Worm (Caenorhabditis elegans): ENCODE measurements around the gene R11.4.
A peak's percentile ranks its signal among the peaks of the same experiment; 100 is the strongest.
"Not testable (repeated sequence)": the region's sequence is repeated elsewhere in the genome, so short reads cannot be mapped to it uniquely, and the experiment has no call there.

The R11.4 gene

DNA sequence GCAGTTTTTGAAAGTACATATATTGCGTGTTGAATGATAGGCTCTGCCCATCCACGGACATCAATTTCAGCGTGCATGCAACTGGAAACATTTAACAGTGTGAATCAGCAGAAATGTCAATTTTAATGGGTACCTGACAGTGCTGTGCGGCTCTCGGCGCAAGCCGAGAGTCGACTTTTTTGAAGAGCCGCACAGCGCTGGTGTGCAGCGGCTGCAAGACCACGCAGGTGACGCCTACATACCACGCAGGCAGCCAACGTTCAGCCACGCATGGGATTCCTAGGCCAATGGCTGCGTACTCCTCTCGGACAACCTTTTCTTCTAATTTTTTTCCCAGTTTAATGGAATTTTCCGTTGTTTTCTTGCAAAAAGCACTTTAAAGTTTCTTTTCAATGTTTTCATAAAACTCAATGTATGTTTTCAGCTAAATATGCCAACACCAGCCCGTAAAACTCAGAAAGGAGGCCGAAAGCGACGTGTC lies 34.4 kb upstream of the R11.4 start, which contains the start of gene W10G6.1:
W10G6.1 (plus strand) TSS at position 431 of the 481 bp plus-strand sequence.
- no peak for TF ChIP-seq nhr-28 (tag; optimal IDR thresholded peaks at IDR 0.05)
- no peak for TF ChIP-seq flh-1 (GFP tag; optimal IDR thresholded peaks at IDR 0.05)
- TF ChIP-seq nhr-237 (tag; optimal IDR thresholded peaks at IDR 0.05) = no peak
- TF ChIP-seq sem-2 (GFP tag; optimal IDR thresholded peaks at IDR 0.05) = no peak
- no peak for TF ChIP-seq snpc-4 (tag; optimal IDR thresholded peaks at IDR 0.05)
- no peak for TF ChIP-seq hlh-1 (tag; optimal IDR thresholded peaks at IDR 0.05)
- no peak for TF ChIP-seq drap-1 (GFP tag; optimal IDR thresholded peaks at IDR 0.05)

DNA sequence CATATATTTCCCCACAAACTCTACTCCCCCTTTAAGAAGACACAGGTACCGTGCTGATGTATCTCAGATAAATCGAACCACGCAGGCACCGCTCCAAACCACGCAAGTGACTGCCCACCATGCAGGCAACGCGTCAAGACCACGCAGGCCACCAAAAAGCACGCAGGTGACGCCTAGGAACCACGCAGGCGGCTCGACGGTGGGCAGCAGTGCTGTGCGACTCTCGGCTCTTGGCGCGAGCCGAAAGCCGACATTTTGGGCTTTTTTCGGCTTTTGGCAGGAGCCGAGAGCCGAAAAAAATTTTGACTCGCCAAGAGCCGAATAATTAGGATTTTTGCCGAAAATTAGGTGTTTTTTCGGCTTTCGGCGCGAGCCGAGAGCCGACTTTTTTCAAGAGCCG lies 32.7 kb upstream of the R11.4 start:
- TF ChIP-seq nhr-76 (tag; optimal IDR thresholded peaks at IDR 0.05) = no peak
- TF ChIP-seq sem-2 (GFP tag; optimal IDR thresholded peaks at IDR 0.05) = no peak
- no peak for TF ChIP-seq unc-62 (GFP tag; optimal IDR thresholded peaks at IDR 0.05)
- no peak for TF ChIP-seq lin-13 (tag; optimal IDR thresholded peaks at IDR 0.05)
- TF ChIP-seq tbx-8 (GFP tag; optimal IDR thresholded peaks at IDR 0.05) = no peak
- no peak for TF ChIP-seq unc-39 (tag; optimal IDR thresholded peaks at IDR 0.05)
- TF ChIP-seq nhr-2 (tag; optimal IDR thresholded peaks at IDR 0.05) = no peak
- no peak for TF ChIP-seq elt-1 (tag; optimal IDR thresholded peaks at IDR 0.05; ENCODE audit: borderline replicate concordance, insufficient read depth)
- TF ChIP-seq zip-8 (tag; optimal IDR thresholded peaks at IDR 0.05) = no peak
- no peak for TF ChIP-seq pha-4 (tag; optimal IDR thresholded peaks at IDR 0.05)
- no peak for TF ChIP-seq blmp-1 (tag; optimal IDR thresholded peaks at IDR 0.05)
- no peak for TF ChIP-seq ceh-39 (tag; optimal IDR thresholded peaks at IDR 0.05)
- no peak for TF ChIP-seq ztf-11 (tag; optimal IDR thresholded peaks at IDR 0.05)

DNA sequence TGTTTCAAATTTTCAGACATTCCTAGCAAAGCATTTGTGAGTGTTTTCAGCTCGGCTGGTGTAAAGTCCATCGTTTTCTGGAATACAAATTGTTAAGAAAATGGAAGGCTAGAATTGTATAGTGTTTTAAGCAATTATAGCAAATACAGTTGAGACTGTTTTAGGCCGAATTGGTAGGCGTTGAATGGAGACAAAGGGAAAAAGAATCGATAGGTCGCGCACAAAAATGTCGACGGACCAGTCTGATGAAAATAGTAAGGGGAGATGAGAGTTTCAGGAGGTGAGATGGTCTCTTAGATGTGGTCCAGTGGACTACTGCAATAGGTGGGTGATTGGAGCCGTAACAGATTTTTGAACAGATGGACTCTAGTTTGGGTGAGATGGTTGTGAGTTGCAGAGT lies 30.2 kb upstream of the R11.4 start:
- TF ChIP-seq pha-4 (tag; optimal IDR thresholded peaks at IDR 0.05) = no peak
- peak; percentile 92 for TF ChIP-seq ceh-39 (tag; optimal IDR thresholded peaks at IDR 0.05)

ce11 chrX:16228622-16229021 lies 18.2 kb upstream of the R11.4 start, which contains the start of gene F23A7.5:
Gene F23A7.5, plus strand, starts transcription at chrX:16228922.
- no peak for TF ChIP-seq lsy-2 (tag; optimal IDR thresholded peaks at IDR 0.05)
- TF ChIP-seq sptf-1 (tag; optimal IDR thresholded peaks at IDR 0.05) = no peak
- no peak for TF ChIP-seq lin-32 (GFP tag; optimal IDR thresholded peaks at IDR 0.05)
- TF ChIP-seq nhr-28 (tag; optimal IDR thresholded peaks at IDR 0.05) = no peak
- TF ChIP-seq unc-39 (tag; optimal IDR thresholded peaks at IDR 0.05) = no peak
- TF ChIP-seq mep-1 (tag; optimal IDR thresholded peaks at IDR 0.05) = no peak
- TF ChIP-seq hlh-1 (tag; optimal IDR thresholded peaks at IDR 0.05) = no peak
- no peak for TF ChIP-seq sem-2 (GFP tag; optimal IDR thresholded peaks at IDR 0.05)
- no peak for TF ChIP-seq unc-120 (tag; optimal IDR thresholded peaks at IDR 0.05; ENCODE audit: poor library complexity, severe bottlenecking)
- no peak for TF ChIP-seq cnd-1 (tag; optimal IDR thresholded peaks at IDR 0.05)
- no peak for TF ChIP-seq elt-3 (tag; optimal IDR thresholded peaks at IDR 0.05)
- no peak for TF ChIP-seq ces-1 (GFP tag; optimal IDR thresholded peaks at IDR 0.05)
- TF ChIP-seq M03D4.4 (tag; optimal IDR thresholded peaks at IDR 0.05) = no peak
- no peak for TF ChIP-seq nhr-2 (tag; optimal IDR thresholded peaks at IDR 0.05)
- TF ChIP-seq nhr-12 (tag; optimal IDR thresholded peaks at IDR 0.05) = no peak
- no peak for TF ChIP-seq ham-2 (GFP tag; optimal IDR thresholded peaks at IDR 0.05)
- no peak for TF ChIP-seq lin-13 (tag; optimal IDR thresholded peaks at IDR 0.05)

DNA sequence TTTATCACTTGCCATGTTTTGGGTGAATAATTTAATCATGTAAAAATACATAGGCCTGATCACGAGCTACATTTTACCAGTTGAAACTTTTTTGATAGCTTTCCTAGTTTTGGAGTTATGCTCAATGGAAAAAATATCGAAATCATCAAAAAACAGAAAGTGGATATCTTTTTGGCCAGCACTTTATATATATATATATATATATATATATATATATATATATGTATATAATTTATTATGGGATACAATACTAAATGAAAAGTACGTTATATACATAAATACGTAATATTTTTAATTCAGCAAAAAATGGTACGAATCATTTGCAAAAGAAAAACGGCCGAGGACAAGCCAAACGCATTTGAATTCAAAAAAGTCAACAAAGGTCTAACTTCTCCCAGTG lies 9.3 kb upstream of the R11.4 start, which contains the start of gene F23A7.3:
F23A7.3 (plus strand) TSS at position 301 of the 400 bp plus-strand sequence.
- TF ChIP-seq unc-39 (tag; optimal IDR thresholded peaks at IDR 0.05); lin-32 (GFP tag; optimal IDR thresholded peaks at IDR 0.05); M03D4.4 (tag; optimal IDR thresholded peaks at IDR 0.05): not testable (repeated sequence)

- TF ChIP-seq ceh-83 (GFP tag; optimal IDR thresholded peaks at IDR 0.05) = no peak
- no peak for TF ChIP-seq nhr-28 (tag; optimal IDR thresholded peaks at IDR 0.05)
- no peak for TF ChIP-seq unc-62 (GFP tag; optimal IDR thresholded peaks at IDR 0.05)
- no peak for TF ChIP-seq elt-1 (tag; optimal IDR thresholded peaks at IDR 0.05; ENCODE audit: borderline replicate concordance, insufficient read depth)
- no peak for TF ChIP-seq hlh-1 (tag; optimal IDR thresholded peaks at IDR 0.05)
- no peak for TF ChIP-seq mab-5 (tag; optimal IDR thresholded peaks at IDR 0.05)
- TF ChIP-seq pha-4 (tag; optimal IDR thresholded peaks at IDR 0.05) = no peak
- TF ChIP-seq tbx-8 (GFP tag; optimal IDR thresholded peaks at IDR 0.05) = no peak
- TF ChIP-seq elt-3 (tag; optimal IDR thresholded peaks at IDR 0.05) = no peak
- TF ChIP-seq ham-2 (GFP tag; optimal IDR thresholded peaks at IDR 0.05) = no peak
- TF ChIP-seq mep-1 (tag; optimal IDR thresholded peaks at IDR 0.05) = no peak
- no peak for TF ChIP-seq zip-8 (tag; optimal IDR thresholded peaks at IDR 0.05)
- no peak for TF ChIP-seq bed-3 (GFP tag; optimal IDR thresholded peaks at IDR 0.05)
- no peak for TF ChIP-seq mls-2 (tag; optimal IDR thresholded peaks at IDR 0.05)
- TF ChIP-seq flh-1 (GFP tag; optimal IDR thresholded peaks at IDR 0.05) = no peak
These were observed 7.9 kb upstream of the R11.4 start for ce11 chrX:16218306-16218705.

Data from whole organism, mixed stage, embryonic.